Worm (Caenorhabditis elegans): ENCODE measurements around the gene sgca-1.
A peak's percentile ranks its signal among the peaks of the same experiment; 100 is the strongest.

Gene sgca-1

ce11 chrX:6804405-6804804 lies 15.1 kb upstream of the sgca-1 start:
- TF ChIP-seq arid-1 (GFP tag; conservative IDR thresholded peaks at IDR 0.05) (no peak), lim-7 (GFP tag; IDR thresholded peaks at IDR 0.05) (no peak), snpc-4 (tag; optimal IDR thresholded peaks at IDR 0.05) (no peak), hlh-30 (tag; optimal IDR thresholded peaks at IDR 0.05; ENCODE audit: insufficient read depth) (peak; percentile 69), aha-1 (tag) (peak; percentile 87), nhr-76 (tag; optimal IDR thresholded peaks at IDR 0.05) (no peak), madf-9 (GFP tag; conservative IDR thresholded peaks at IDR 0.05) (no peak), cey-2 (tag; optimal IDR thresholded peaks at IDR 0.05; ENCODE audit: borderline replicate concordance, insufficient read depth) (no peak), hif-1 (tag; optimal IDR thresholded peaks at IDR 0.05) (peak in 1 of 2 experiments; percentile 35), ctbp-1 (GFP tag; IDR thresholded peaks at IDR 0.05) (no peak)

DNA sequence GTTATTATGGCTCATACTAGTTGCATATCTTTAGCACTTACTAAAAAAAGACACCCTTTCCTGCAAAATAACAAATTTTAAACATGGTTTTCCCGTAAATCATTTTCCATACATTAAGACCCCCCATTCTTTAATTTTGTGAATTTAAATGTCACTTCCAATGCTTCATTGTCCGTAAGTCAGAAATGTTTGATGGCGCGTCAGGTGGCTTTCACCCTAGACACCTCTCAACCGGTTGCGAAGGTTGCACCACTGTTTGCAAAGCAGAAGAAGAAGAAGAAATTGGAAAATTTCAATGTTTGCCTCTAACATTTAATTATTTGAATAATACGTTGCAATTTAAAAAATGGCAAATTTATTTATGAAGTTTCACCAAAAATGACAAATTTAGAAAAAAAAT lies 12.2 kb upstream of the sgca-1 start:
- TF ChIP-seq T26A8.4 (GFP tag; IDR thresholded peaks at IDR 0.05) = no peak
- TF ChIP-seq dve-1 (tag; optimal IDR thresholded peaks at IDR 0.05; ENCODE audit: insufficient read depth) = no peak
- TF ChIP-seq mdt-29 (GFP tag; IDR thresholded peaks at IDR 0.05) = no peak
- TF ChIP-seq nhr-48 (tag; optimal IDR thresholded peaks at IDR 0.05) = no peak
- no peak for TF ChIP-seq nhr-111 (GFP tag; optimal IDR thresholded peaks at IDR 0.05)
- TF ChIP-seq gei-8 (GFP tag; optimal IDR thresholded peaks at IDR 0.05) = no peak
- TF ChIP-seq lin-29 (GFP tag; IDR thresholded peaks at IDR 0.05) = no peak
- no peak for TF ChIP-seq F10B5.3 (tag; optimal IDR thresholded peaks at IDR 0.05)
- no peak for TF ChIP-seq attf-4 (tag; optimal IDR thresholded peaks at IDR 0.05)
- no peak for TF ChIP-seq dmd-6 (GFP tag; IDR thresholded peaks at IDR 0.05)
- no peak for TF ChIP-seq ctbp-1 (GFP tag; IDR thresholded peaks at IDR 0.05)
- no peak for TF ChIP-seq nhr-28 (tag; optimal IDR thresholded peaks at IDR 0.05)

ce11 chrX:6799776-6800175 lies 10.4 kb upstream of the sgca-1 start, which contains the start of gene M03A8.3:
TSS of gene M03A8.3 (plus strand) at chrX:6800053.
- TF ChIP-seq zfp-2 (tag; optimal IDR thresholded peaks at IDR 0.05) (no peak), ZK337.2 (GFP tag; IDR thresholded peaks at IDR 0.05) (no peak), nhr-77 (tag; optimal IDR thresholded peaks at IDR 0.05) (no peak), spr-1 (tag; optimal IDR thresholded peaks at IDR 0.05) (no peak), mdt-29 (GFP tag; IDR thresholded peaks at IDR 0.05) (no peak), aha-1 (tag) (peak; percentile 71), dmd-8 (GFP tag; IDR thresholded peaks at IDR 0.05) (no peak), Y105C5A.15 (GFP tag; IDR thresholded peaks at IDR 0.05) (no peak), hmg-1.1 (GFP tag; IDR thresholded peaks at IDR 0.05) (no peak), rbr-2 (tag; optimal IDR thresholded peaks at IDR 0.05) (no peak), hlh-11 (tag; optimal IDR thresholded peaks at IDR 0.05) (peak; percentile 19), tag-97 (GFP tag; IDR thresholded peaks at IDR 0.05) (no peak), lin-38 (GFP tag; IDR thresholded peaks at IDR 0.05) (no peak)

DNA sequence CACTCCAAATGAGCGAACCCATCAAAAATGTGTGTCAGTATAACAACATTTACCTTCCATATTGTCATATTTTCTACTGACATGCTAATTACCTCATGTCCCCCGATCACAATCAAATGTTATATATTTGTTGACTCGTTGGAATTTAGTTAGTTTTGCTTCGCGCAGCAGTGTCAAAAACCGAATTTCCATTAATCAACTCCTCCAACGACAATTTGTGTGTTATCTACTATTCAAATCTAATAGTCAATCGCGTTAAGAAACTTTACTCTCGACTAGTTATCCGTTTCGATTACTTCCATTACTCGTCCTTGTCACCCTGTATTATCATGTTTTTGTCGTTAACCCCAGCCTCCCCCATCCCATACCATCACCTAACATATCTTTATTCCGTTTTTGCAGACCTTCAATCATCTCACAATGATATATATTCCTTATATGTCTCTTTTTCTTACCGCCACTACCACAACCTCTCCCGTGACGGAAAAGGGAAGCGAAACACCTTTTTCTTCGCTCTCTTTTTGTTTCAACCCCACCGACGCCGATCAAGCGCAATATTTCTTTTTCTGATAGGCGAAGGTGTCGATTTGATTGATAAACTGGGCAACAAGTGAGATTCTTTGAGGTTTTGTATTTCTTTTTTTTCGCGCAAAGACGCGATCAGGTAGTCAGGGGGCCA lies 6.6 kb upstream of the sgca-1 start:
- TF ChIP-seq hlh-30 (tag; optimal IDR thresholded peaks at IDR 0.05; ENCODE audit: insufficient read depth) (peak; percentile 20), mes-2 (tag; optimal IDR thresholded peaks at IDR 0.05; ENCODE audit: poor library complexity, severe bottlenecking) (peak; percentile 26), tra-1 (GFP tag; IDR thresholded peaks at IDR 0.05) (peak; percentile 56; the same call in 1 of the 2 replicates), nhr-28 (tag; optimal IDR thresholded peaks at IDR 0.05) (peak; percentile 20), daf-8 (GFP tag; IDR thresholded peaks at IDR 0.05) (no peak), nhr-237 (tag; optimal IDR thresholded peaks at IDR 0.05) (no peak), hmg-1.1 (GFP tag; IDR thresholded peaks at IDR 0.05) (no peak), gei-8 (GFP tag; optimal IDR thresholded peaks at IDR 0.05) (no peak), hlh-11 (tag; optimal IDR thresholded peaks at IDR 0.05) (peak; percentile 25), R02D3.7 (tag; optimal IDR thresholded peaks at IDR 0.05) (no peak), aha-1 (tag) (no peak)
